ENCODE assay signal across 5 worm cellular contexts in the genomic region with DNA sequence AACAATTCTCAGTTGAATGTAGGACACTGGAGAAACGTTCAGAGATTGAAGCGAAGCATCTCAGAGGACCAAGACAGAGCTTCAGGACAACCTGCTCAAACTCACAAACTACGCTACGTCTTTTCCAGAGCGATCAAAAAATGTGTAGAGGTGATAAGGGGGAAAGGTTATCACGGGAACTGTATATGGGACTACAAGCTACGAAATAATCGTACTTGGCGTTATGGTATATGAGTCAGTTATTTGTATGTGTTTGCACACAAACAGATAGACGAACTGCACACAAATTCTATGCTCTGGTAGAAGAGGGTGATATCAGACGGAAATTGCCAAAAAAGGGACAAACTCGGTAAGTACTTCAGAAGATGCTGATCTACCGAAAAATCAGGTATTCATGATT.
TF ChIP-seq lines count a peak whose summit lies in the region.

No protein-coding gene starts in this region.

TF ChIP-seq in whole organism, L1 larva, 84 proteins besides CTCF, POLR2A, EP300 and RAD21:
- TF ChIP-seq lin-13 (GFP tag; optimal IDR thresholded peaks at IDR 0.05; lab: Kevin White, UChicago) = no peak
- TF ChIP-seq elt-2 (tag; optimal IDR thresholded peaks at IDR 0.05; lab: Kevin White, UChicago) = peak; percentile 6
- TF ChIP-seq efl-1 (optimal IDR thresholded peaks at IDR 0.05; lab: Kevin White, UChicago) = no peak
- peak in 1 of 2 experiments; percentile 36 for TF ChIP-seq efl-1 (GFP tag; optimal IDR thresholded peaks at IDR 0.05 in 1 of 2; lab: Kevin White, UChicago)
- TF ChIP-seq unc-62 (GFP tag; optimal IDR thresholded peaks at IDR 0.05; lab: Kevin White, UChicago) = no peak

TF ChIP-seq in whole organism, L2 larva, 48 proteins besides CTCF, POLR2A, EP300 and RAD21:
- TF ChIP-seq zag-1 (tag; optimal IDR thresholded peaks at IDR 0.05; lab: Kevin White, UChicago) = no peak
- TF ChIP-seq ztf-4 (tag; optimal IDR thresholded peaks at IDR 0.05; lab: Kevin White, UChicago) = no peak
- no peak for TF ChIP-seq sma-3 (GFP tag; optimal IDR thresholded peaks at IDR 0.05; lab: Kevin White, UChicago)
- peak; percentile 74 for TF ChIP-seq fos-1 (tag; optimal IDR thresholded peaks at IDR 0.05; lab: Kevin White, UChicago)
- TF ChIP-seq ceh-82 (tag; optimal IDR thresholded peaks at IDR 0.05; lab: Kevin White, UChicago) = no peak
- no peak for TF ChIP-seq peb-1 (tag; optimal IDR thresholded peaks at IDR 0.05; lab: Kevin White, UChicago)
- TF ChIP-seq R02D3.7 (tag; optimal IDR thresholded peaks at IDR 0.05; lab: Kevin White, UChicago) = no peak

TF ChIP-seq in whole organism, L3 larva, 47 proteins besides CTCF, POLR2A, EP300 and RAD21:
- peak; percentile 52 for TF ChIP-seq pqm-1 (tag; optimal IDR thresholded peaks at IDR 0.05; lab: Kevin White, UChicago)
- peak; percentile 38 for TF ChIP-seq elt-2 (tag; optimal IDR thresholded peaks at IDR 0.05; lab: Kevin White, UChicago)
- TF ChIP-seq unc-62 (GFP tag; optimal IDR thresholded peaks at IDR 0.05; lab: Kevin White, UChicago) = no peak
- peak; percentile 5 for TF ChIP-seq jun-1 (tag; optimal IDR thresholded peaks at IDR 0.05; lab: Kevin White, UChicago)
- no peak for TF ChIP-seq ztf-4 (tag; optimal IDR thresholded peaks at IDR 0.05; lab: Kevin White, UChicago)
- no peak for TF ChIP-seq sea-2 (GFP tag; optimal IDR thresholded peaks at IDR 0.05; lab: Kevin White, UChicago)
- no peak for TF ChIP-seq nhr-11 (tag; optimal IDR thresholded peaks at IDR 0.05; lab: Kevin White, UChicago)
TF ChIP-seq in whole organism, L3 larva: peak in this region for 3.

TF ChIP-seq in whole organism, L4 larva, 104 proteins besides CTCF, POLR2A, EP300 and RAD21:
- no peak for TF ChIP-seq daf-16 (GFP tag; optimal IDR thresholded peaks at IDR 0.05; lab: Kevin White, UChicago)
- TF ChIP-seq daf-16 (tag; optimal IDR thresholded peaks at IDR 0.05; lab: Kevin White, UChicago) = peak; percentile 30
- TF ChIP-seq F44E2.7 (GFP tag; IDR thresholded peaks at IDR 0.05; lab: Robert Waterston, UW) = no peak
- peak; percentile 99 for TF ChIP-seq nhr-28 (tag; optimal IDR thresholded peaks at IDR 0.05; lab: Kevin White, UChicago)
- peak; percentile 20; the same call in 1 of the 2 replicates for TF ChIP-seq dmd-6 (GFP tag; IDR thresholded peaks at IDR 0.05; lab: Robert Waterston, UW)
- no peak for TF ChIP-seq nhr-237 (tag; optimal IDR thresholded peaks at IDR 0.05; lab: Kevin White, UChicago)

TF ChIP-seq in whole organism, young adult, 124 proteins besides CTCF, POLR2A, EP300 and RAD21:
- TF ChIP-seq rpc-1 (optimal IDR thresholded peaks at IDR 0.05; lab: Kevin White, UChicago) (no peak), rpc-1 (tag; optimal IDR thresholded peaks at IDR 0.05; lab: Kevin White, UChicago) (no peak), nhr-80 (tag; optimal IDR thresholded peaks at IDR 0.05; lab: Kevin White, UChicago) (peak; percentile 27), snpc-1.3 (tag; optimal IDR thresholded peaks at IDR 0.05; lab: Kevin White, UChicago; ENCODE audit: insufficient read depth) (no peak), lag-1 (GFP tag; IDR thresholded peaks at IDR 0.05; lab: Robert Waterston, UW) (no peak), lin-35 (GFP tag; optimal IDR thresholded peaks at IDR 0.05; lab: Kevin White, UChicago) (no peak)
